Worm (Caenorhabditis elegans): Measurements from ENCODE around the gene F56B3.2.

DNA sequence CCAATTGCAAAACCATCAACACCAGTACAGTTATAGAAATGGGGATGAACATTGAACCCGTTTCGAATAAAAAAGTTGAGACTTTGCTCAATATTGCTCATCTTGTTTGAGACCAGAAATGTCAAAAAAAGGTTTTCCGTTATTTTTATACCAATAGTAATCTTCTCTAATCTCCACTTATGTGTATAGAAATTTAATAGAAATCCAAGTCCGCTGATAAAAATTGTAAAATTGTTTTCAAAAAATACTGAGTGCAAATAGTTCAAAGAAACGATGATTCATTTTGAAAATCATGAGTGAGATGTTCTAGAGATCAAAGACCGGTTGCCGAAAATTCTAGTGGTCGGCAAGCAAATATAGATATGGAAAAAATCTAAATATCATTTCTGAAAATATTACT lies 49.0 kb downstream of the F56B3.2 start, which contains the start of gene Y55F3C.10:
- TF ChIP-seq atf-7 (tag; optimal IDR thresholded peaks at IDR 0.05), result no peak
- no peak for TF ChIP-seq snpc-4 (GFP tag; optimal IDR thresholded peaks at IDR 0.05)
- TF ChIP-seq snpc-4 (tag; optimal IDR thresholded peaks at IDR 0.05), result no peak
- TF ChIP-seq ama-1 (optimal IDR thresholded peaks at IDR 0.05), result no peak
- no peak for TF ChIP-seq ama-1 (GFP tag; optimal IDR thresholded peaks at IDR 0.05)
- no peak for TF ChIP-seq sdz-38 (tag; optimal IDR thresholded peaks at IDR 0.05)
- TF ChIP-seq F52B5.7 (tag; optimal IDR thresholded peaks at IDR 0.05), result no peak
- no peak for TF ChIP-seq C06A6.2 (GFP tag; conservative IDR thresholded peaks at IDR 0.05)
- TF ChIP-seq rpc-1 (optimal IDR thresholded peaks at IDR 0.05), result no peak
- no peak for TF ChIP-seq rpc-1 (tag; optimal IDR thresholded peaks at IDR 0.05)
- TF ChIP-seq aptf-2 (GFP tag; conservative IDR thresholded peaks at IDR 0.05), result no peak
- TF ChIP-seq cebp-1 (GFP tag; IDR thresholded peaks at IDR 0.05), result no peak
- no peak for TF ChIP-seq cebp-1 (tag; optimal IDR thresholded peaks at IDR 0.05)
- TF ChIP-seq ztf-6 (GFP tag; IDR thresholded peaks at IDR 0.05), result no peak
- TF ChIP-seq attf-3 (GFP tag; conservative IDR thresholded peaks at IDR 0.05), result no peak
